Worm (Caenorhabditis elegans): Measurements from ENCODE around the gene sph-1.

The sph-1 gene

ce11 chrIV:8133536-8133935 lies at the start of gene sph-1:
TSS of gene sph-1 (minus strand) at chrIV:8133558.
- TF ChIP-seq unc-62 (GFP tag; optimal IDR thresholded peaks at IDR 0.05): no peak

- TF ChIP-seq unc-62 (GFP tag; optimal IDR thresholded peaks at IDR 0.05): no peak
Measured at ce11 chrIV:8182566-8182965, 49.2 kb upstream of the sph-1 start.

ce11 chrIV:8181404-8181803 lies 48.0 kb upstream of the sph-1 start:
- TF ChIP-seq unc-62 (GFP tag; optimal IDR thresholded peaks at IDR 0.05): no peak

ce11 chrIV:8175686-8176532 lies 42.6 kb upstream of the sph-1 start, which contains the start of gene pct-1:
TSS of gene pct-1 (plus strand) at chrIV:8176482.
- no peak for TF ChIP-seq unc-62 (GFP tag; optimal IDR thresholded peaks at IDR 0.05)

- TF ChIP-seq unc-62 (GFP tag; optimal IDR thresholded peaks at IDR 0.05): no peak
Measured at ce11 chrIV:8174792-8175191, 41.4 kb upstream of the sph-1 start.

- no peak for TF ChIP-seq unc-62 (GFP tag; optimal IDR thresholded peaks at IDR 0.05)
Measured at ce11 chrIV:8173610-8174009, 40.3 kb upstream of the sph-1 start.

- no peak for TF ChIP-seq unc-62 (GFP tag; optimal IDR thresholded peaks at IDR 0.05)
Measured at ce11 chrIV:8171376-8171775, 38.0 kb upstream of the sph-1 start.

ce11 chrIV:8170264-8170663 lies 36.9 kb upstream of the sph-1 start:
- TF ChIP-seq unc-62 (GFP tag; optimal IDR thresholded peaks at IDR 0.05): no peak

- TF ChIP-seq unc-62 (GFP tag; optimal IDR thresholded peaks at IDR 0.05): no peak
Measured at ce11 chrIV:8169674-8170073, 36.3 kb upstream of the sph-1 start, which contains the start of gene C07G1.15. TSS of gene C07G1.15 (plus strand) at chrIV:8169974.

- TF ChIP-seq unc-62 (GFP tag; optimal IDR thresholded peaks at IDR 0.05): no peak
Measured at ce11 chrIV:8168660-8169059, 35.3 kb upstream of the sph-1 start, which contains the start of gene clec-52. TSS of gene clec-52 (minus strand) at chrIV:8168760.

ce11 chrIV:8165950-8166349 lies 32.6 kb upstream of the sph-1 start, which contains the start of gene B0218.7:
TSS of gene B0218.7 (minus strand) at chrIV:8166050.
- no peak for TF ChIP-seq unc-62 (GFP tag; optimal IDR thresholded peaks at IDR 0.05)

- no peak for TF ChIP-seq unc-62 (GFP tag; optimal IDR thresholded peaks at IDR 0.05)
Measured at ce11 chrIV:8164515-8164914, 31.2 kb upstream of the sph-1 start.

- TF ChIP-seq unc-62 (GFP tag; optimal IDR thresholded peaks at IDR 0.05): no peak
Measured at ce11 chrIV:8163687-8164086, 30.3 kb upstream of the sph-1 start, which contains the start of gene clec-51. TSS of gene clec-51 (minus strand) at chrIV:8163800.

- no peak for TF ChIP-seq unc-62 (GFP tag; optimal IDR thresholded peaks at IDR 0.05)
Measured at ce11 chrIV:8161774-8162173, 28.4 kb upstream of the sph-1 start.

ce11 chrIV:8159995-8160394 lies 26.6 kb upstream of the sph-1 start:
- no peak for TF ChIP-seq unc-62 (GFP tag; optimal IDR thresholded peaks at IDR 0.05)

ce11 chrIV:8159087-8159486 lies 25.7 kb upstream of the sph-1 start, which contains the start of gene faah-1:
TSS of gene faah-1 (plus strand) at chrIV:8159387.
- no peak for TF ChIP-seq unc-62 (GFP tag; optimal IDR thresholded peaks at IDR 0.05)

ce11 chrIV:8157161-8157560 lies 23.8 kb upstream of the sph-1 start, which contains the start of gene B0218.5:
TSS of gene B0218.5 (minus strand) at chrIV:8157261.
- TF ChIP-seq unc-62 (GFP tag; optimal IDR thresholded peaks at IDR 0.05): no peak

Data from whole organism, dauer.